Fruit fly (Drosophila melanogaster): ENCODE measurements around the gene mRpL47.

Gene mRpL47

dm6 chr3R:9527907-9528842, 12.5 kb upstream of the mRpL47 start (continued):
- peak; percentile 97 for TF ChIP-seq vvl (GFP tag; IDR thresholded peaks at IDR 0.05)
- peak; percentile 85 for TF ChIP-seq MTF-1 (GFP tag; optimal IDR thresholded peaks at IDR 0.05; ENCODE audit: borderline replicate concordance)
- no peak for TF ChIP-seq Doc3 (GFP tag; IDR thresholded peaks at IDR 0.05; ENCODE audit: partially characterized antibody)
- peak; percentile 78 for TF ChIP-seq danr (GFP tag; IDR thresholded peaks at IDR 0.05)
- TF ChIP-seq CG15696 (tag; optimal IDR thresholded peaks at IDR 0.05): peak; percentile 38
- TF ChIP-seq Bteb2 (GFP tag; optimal IDR thresholded peaks at IDR 0.05): peak; percentile 78
- TF ChIP-seq sr (GFP tag; IDR thresholded peaks at IDR 0.05): peak; percentile 74; the same call in 1 of the 3 replicates
- TF ChIP-seq Xbp1 (GFP tag; optimal IDR thresholded peaks at IDR 0.05): peak; percentile 78
- peak; percentile 94 for TF ChIP-seq CG11695 (GFP tag; IDR thresholded peaks at IDR 0.05)
- TF ChIP-seq CG11560 (tag; IDR thresholded peaks at IDR 0.05): peak; percentile 77; the same call in 2 of the 3 replicates
- no peak for TF ChIP-seq br (optimal IDR thresholded peaks at IDR 0.05)
- TF ChIP-seq CG4854 (GFP tag; optimal IDR thresholded peaks at IDR 0.05): peak; percentile 92
- TF ChIP-seq ci (GFP tag; IDR thresholded peaks at IDR 0.05): peak; percentile 88
- TF ChIP-seq slp2 (GFP tag; optimal IDR thresholded peaks at IDR 0.05): peak; percentile 74
- peak; percentile 98 for TF ChIP-seq Rfx (GFP tag; IDR thresholded peaks at IDR 0.05)
- peak; percentile 93 for TF ChIP-seq CG11456 (GFP tag; IDR thresholded peaks at IDR 0.05)
- peak; percentile 84 for TF ChIP-seq NC2β (GFP tag; optimal IDR thresholded peaks at IDR 0.05)
- no peak for TF ChIP-seq hkb (optimal IDR thresholded peaks at IDR 0.05)
- peak; percentile 93 for TF ChIP-seq hkb (GFP tag; IDR thresholded peaks at IDR 0.05)
- peak; percentile 98 for TF ChIP-seq CG32532 (GFP tag; IDR thresholded peaks at IDR 0.05)
- peak; percentile 90 for TF ChIP-seq CG9817 (tag; optimal IDR thresholded peaks at IDR 0.05)
- TF ChIP-seq crol (GFP tag; IDR thresholded peaks at IDR 0.05): no peak
- peak; percentile 71 for TF ChIP-seq Awh (GFP tag; IDR thresholded peaks at IDR 0.05)
- TF ChIP-seq CG7987 (GFP tag; optimal IDR thresholded peaks at IDR 0.05): peak; percentile 92
- peak; percentile 88 for TF ChIP-seq CG6272 (GFP tag; IDR thresholded peaks at IDR 0.05)
- peak; percentile 78 for TF ChIP-seq onecut (GFP tag; IDR thresholded peaks at IDR 0.05)
- TF ChIP-seq CG16863 (GFP tag; optimal IDR thresholded peaks at IDR 0.05): peak; percentile 72
- TF ChIP-seq sug (tag; optimal IDR thresholded peaks at IDR 0.05): peak; percentile 78
- peak; percentile 70 for TF ChIP-seq ap (GFP tag; IDR thresholded peaks at IDR 0.05)
- no peak for TF ChIP-seq Gsc (GFP tag; IDR thresholded peaks at IDR 0.05)
- peak; percentile 86 for TF ChIP-seq H15 (GFP tag; IDR thresholded peaks at IDR 0.05)
- TF ChIP-seq CG10209 (GFP tag; optimal IDR thresholded peaks at IDR 0.05): peak; percentile 73
- peak; percentile 74 for TF ChIP-seq CG6654 (GFP tag; optimal IDR thresholded peaks at IDR 0.05)
- TF ChIP-seq Hmx (GFP tag; optimal IDR thresholded peaks at IDR 0.05): peak; percentile 73
- no peak for TF ChIP-seq CG6791 (GFP tag; IDR thresholded peaks at IDR 0.05; ENCODE audit: partially characterized antibody)
- peak; percentile 61 for TF ChIP-seq Neu2 (GFP tag; optimal IDR thresholded peaks at IDR 0.05; ENCODE audit: borderline replicate concordance)
- no peak for TF ChIP-seq twi (tag; optimal IDR thresholded peaks at IDR 0.05)
- TF ChIP-seq Atf6 (GFP tag; IDR thresholded peaks at IDR 0.05): peak; percentile 87
- TF ChIP-seq inv (GFP tag; IDR thresholded peaks at IDR 0.05; ENCODE audit: partially characterized antibody): peak; percentile 35; the same call in 1 of the 2 replicates
- no peak for TF ChIP-seq Dfd (GFP tag; optimal IDR thresholded peaks at IDR 0.05)
- no peak for TF ChIP-seq CG42726 (GFP tag; IDR thresholded peaks at IDR 0.05; ENCODE audit: partially characterized antibody)
- peak; percentile 84 for TF ChIP-seq CG10147 (GFP tag; optimal IDR thresholded peaks at IDR 0.05)
- no peak for TF ChIP-seq abd-A (tag; optimal IDR thresholded peaks at IDR 0.05)
- peak; percentile 90 for TF ChIP-seq CG31224 (GFP tag; IDR thresholded peaks at IDR 0.05)
- peak; percentile 64; the same call in 1 of the 2 replicates for TF ChIP-seq Poxn (GFP tag; IDR thresholded peaks at IDR 0.05)
- TF ChIP-seq CG9876 (GFP tag; optimal IDR thresholded peaks at IDR 0.05): peak; percentile 68
- TF ChIP-seq CG34422 (GFP tag; IDR thresholded peaks at IDR 0.05): peak; percentile 93
- TF ChIP-seq CG6689 (GFP tag; IDR thresholded peaks at IDR 0.05): peak; percentile 88
- TF ChIP-seq phol (tag; optimal IDR thresholded peaks at IDR 0.05): peak; percentile 75
